Worm (Caenorhabditis elegans): ENCODE data around the gene C45G7.13.

ce11 chrIV:2399420-2399819 is 51.7 kb downstream of the C45G7.13 start, which contains the start of gene Y38F2AR.10:
- TF ChIP-seq W03F9.2 (tag; optimal IDR thresholded peaks at IDR 0.05) (no peak), dao-5 (tag; optimal IDR thresholded peaks at IDR 0.05) (no peak), him-1 (tag; optimal IDR thresholded peaks at IDR 0.05) (no peak)

All from whole organism, L4/young adult.